Worm (Caenorhabditis elegans) whole organism, L2 larva: ENCODE results near the gene mix-1.

Experiments used
- C34F6.9 ChIP-seq: fragments of 150-350 bp; optimal IDR thresholded peaks from 2 replicates; lab custom pipeline; 2014; ENCODE audit warnings: missing biosample characterization, missing genetic modification characterization
- R02D3.7 ChIP-seq: fragments of 150-350 bp; optimal IDR thresholded peaks from 2 replicates; lab custom pipeline; 2014; ENCODE audit warnings: missing biosample characterization, missing genetic modification characterization
- Y55F3AM.14 ChIP-seq: fragments of 200-800 bp; sonication (Bioruptor generic); optimal IDR thresholded peaks from 2 replicates; lab custom pipeline; 2018; ENCODE audit warnings: mild to moderate bottlenecking, missing genetic modification characterization, missing compliant biosample characterization
- ZK546.5 ChIP-seq: sonication (generic microtip); optimal IDR thresholded peaks from 2 replicates; lab custom pipeline; 2017; ENCODE audit warnings: missing biosample characterization, missing genetic modification characterization
- aly-2 ChIP-seq: fragments of 150-350 bp; optimal IDR thresholded peaks from 2 replicates; lab custom pipeline; 2014; ENCODE audit warnings: missing biosample characterization, missing genetic modification characterization
- ama-1 ChIP-seq: fragments of 150-350 bp; optimal IDR thresholded peaks from 2 replicates; lab custom pipeline; 2018; ENCODE audit warnings: inconsistent platforms
- blmp-1 ChIP-seq: sonication (generic microtip); optimal IDR thresholded peaks from 2 replicates; lab custom pipeline; 2017; ENCODE audit warnings: missing genetic modification characterization, mild to moderate bottlenecking, missing compliant biosample characterization, antibody characterized with exemption, moderate library complexity; ENCODE audit not compliant: insufficient read depth
- ceh-16 ChIP-seq: fragments of 150-350 bp; optimal IDR thresholded peaks from 2 replicates; lab custom pipeline; 2014; ENCODE audit warnings: missing biosample characterization, missing genetic modification characterization
- ceh-82 ChIP-seq: fragments of 150-350 bp; optimal IDR thresholded peaks from 2 replicates; lab custom pipeline; 2014; ENCODE audit warnings: missing biosample characterization, missing genetic modification characterization
- crh-2 ChIP-seq: sonication (generic microtip); optimal IDR thresholded peaks from 2 replicates; lab custom pipeline; 2017; ENCODE audit warnings: missing biosample characterization, missing genetic modification characterization
- egl-27 ChIP-seq: sonication (generic microtip); optimal IDR thresholded peaks from 3 replicates; lab custom pipeline; 2017; ENCODE audit warnings: missing biosample characterization, missing genetic modification reagents, missing genetic modification characterization
- elt-1 ChIP-seq: fragments of 150-350 bp; optimal IDR thresholded peaks from 2 replicates; lab custom pipeline; 2014; ENCODE audit warnings: missing biosample characterization, missing genetic modification characterization
- elt-3 ChIP-seq: sonication (generic microtip); optimal IDR thresholded peaks from 2 replicates; lab custom pipeline; 2017; ENCODE audit warnings: missing biosample characterization, missing genetic modification characterization
- fos-1 ChIP-seq: fragments of 150-350 bp; optimal IDR thresholded peaks from 2 replicates; lab custom pipeline; 2014; ENCODE audit warnings: missing biosample characterization, missing genetic modification characterization
- lsy-2 ChIP-seq, 2 experiments: fragments of 150-350 bp in 1 of 2; sonication (generic microtip) in 1 of 2; optimal IDR thresholded peaks; 2 replicates each; lab custom pipeline; 2014 to 2017; ENCODE audit warnings: missing biosample characterization in 2 of 2, missing genetic modification characterization in 2 of 2
- mab-5 ChIP-seq: fragments of 150-350 bp; optimal IDR thresholded peaks from 2 replicates; lab custom pipeline; 2014; ENCODE audit warnings: missing biosample characterization, missing genetic modification characterization
- mdl-1 ChIP-seq, 2 experiments: fragments of 150-350 bp in 1 of 2; sonication (generic microtip) in 1 of 2; optimal IDR thresholded peaks; 2 replicates each; lab custom pipeline; 2017; ENCODE audit warnings: missing biosample characterization in 2 of 2, missing genetic modification characterization in 2 of 2
- nhr-10 ChIP-seq: sonication (generic microtip); optimal IDR thresholded peaks from 2 replicates; lab custom pipeline; 2017; ENCODE audit warnings: missing biosample characterization, missing genetic modification characterization
- nhr-11 ChIP-seq: fragments of 150-350 bp; optimal IDR thresholded peaks from 2 replicates; lab custom pipeline; 2014; ENCODE audit warnings: missing biosample characterization, missing genetic modification characterization
- nhr-12 ChIP-seq: fragments of 150-350 bp; optimal IDR thresholded peaks from 2 replicates; lab custom pipeline; 2014; ENCODE audit warnings: missing biosample characterization, missing genetic modification characterization
- nhr-21 ChIP-seq: fragments of 150-350 bp; optimal IDR thresholded peaks from 2 replicates; lab custom pipeline; 2014; ENCODE audit warnings: missing biosample characterization, missing genetic modification characterization
- nhr-25 ChIP-seq: fragments of 150-350 bp; sonication (generic microtip); optimal IDR thresholded peaks from 3 replicates; lab custom pipeline; 2014; ENCODE audit warnings: missing biosample characterization, missing genetic modification characterization
- nhr-6 ChIP-seq: fragments of 150-350 bp; optimal IDR thresholded peaks from 2 replicates; lab custom pipeline; 2014; ENCODE audit warnings: missing biosample characterization, missing genetic modification characterization
- peb-1 ChIP-seq: fragments of 150-350 bp; optimal IDR thresholded peaks from 2 replicates; lab custom pipeline; 2014; ENCODE audit warnings: missing biosample characterization, missing genetic modification characterization
- sem-4 ChIP-seq: fragments of 150-350 bp; optimal IDR thresholded peaks from 2 replicates; lab custom pipeline; 2014; ENCODE audit warnings: missing biosample characterization, missing genetic modification reagents, missing genetic modification characterization
- sma-3 ChIP-seq: sonication (generic microtip); optimal IDR thresholded peaks from 2 replicates; lab custom pipeline; 2016; ENCODE audit warnings: missing genetic modification reagents, missing genetic modification characterization, missing compliant biosample characterization
- sma-9 ChIP-seq, 2 experiments: fragments of 150-350 bp in 1 of 2; sonication (generic microtip) in 1 of 2; optimal IDR thresholded peaks; 2 replicates each; lab custom pipeline; 2014 to 2016; ENCODE audit warnings: missing genetic modification characterization in 2 of 2, mild to moderate bottlenecking in 1 of 2, missing biosample characterization in 1 of 2, missing compliant biosample characterization in 1 of 2, missing genetic modification reagents in 1 of 2, moderate library complexity in 1 of 2
- snpc-4 ChIP-seq: fragments of 150-350 bp; optimal IDR thresholded peaks from 2 replicates; lab custom pipeline; 2014; ENCODE audit warnings: missing biosample characterization, missing genetic modification characterization
- unc-39 ChIP-seq: fragments of 150-350 bp; optimal IDR thresholded peaks from 2 replicates; lab custom pipeline; 2014; ENCODE audit warnings: missing biosample characterization, missing genetic modification characterization
- unc-55 ChIP-seq: fragments of 150-350 bp; sonication (generic microtip); optimal IDR thresholded peaks from 3 replicates; lab custom pipeline; 2014; ENCODE audit warnings: missing biosample characterization, missing genetic modification reagents, missing genetic modification characterization
- unc-62 ChIP-seq: fragments of 150-350 bp; optimal IDR thresholded peaks from 2 replicates; lab custom pipeline; 2014; ENCODE audit warnings: missing biosample characterization, missing genetic modification reagents, missing genetic modification characterization
- zag-1 ChIP-seq: fragments of 150-350 bp; optimal IDR thresholded peaks from 2 replicates; lab custom pipeline; 2014; ENCODE audit warnings: missing biosample characterization, missing genetic modification characterization
- ztf-1 ChIP-seq: fragments of 200-800 bp; sonication (Bioruptor generic); conservative IDR thresholded peaks from 2 replicates; pipeline ENCODE4 v1.3.6; 2022; ENCODE audit warnings: missing genetic modification characterization, missing compliant biosample characterization
- ztf-11 ChIP-seq: sonication (generic microtip); optimal IDR thresholded peaks from 2 replicates; lab custom pipeline; 2017; ENCODE audit warnings: missing biosample characterization, missing genetic modification characterization

mix-1 gene

ce11 chrII:10873631-10874030, 49.6 kb downstream of the mix-1 start, which contains the start of gene orc-2:
Gene orc-2, plus strand, starts transcription at chrII:10873931.
- no peak for TF ChIP-seq snpc-4 (tag; lab: Kevin White, UChicago)
- no peak for TF ChIP-seq ceh-16 (tag; lab: Kevin White, UChicago)
- no peak for TF ChIP-seq nhr-25
- TF ChIP-seq blmp-1 (tag; lab: Kevin White, UChicago), result no peak
- no peak for TF ChIP-seq ztf-11
- no peak for TF ChIP-seq sma-9 (GFP tag; optimal IDR thresholded peaks at IDR 0.05; lab: Kevin White, UChicago)
- no peak for TF ChIP-seq sma-9 (tag; optimal IDR thresholded peaks at IDR 0.05; lab: Kevin White, UChicago)
- no peak for TF ChIP-seq ZK546.5 (tag; lab: Kevin White, UChicago)
- no peak for TF ChIP-seq ceh-82 (tag; lab: Kevin White, UChicago)
- no peak for TF ChIP-seq mdl-1 (tag; optimal IDR thresholded peaks at IDR 0.05; lab: Kevin White, UChicago)
- no peak for TF ChIP-seq nhr-6 (tag; lab: Kevin White, UChicago)
- no peak for TF ChIP-seq unc-55 (GFP tag; lab: Kevin White, UChicago)

ce11 chrII:10880625-10881024, 56.6 kb downstream of the mix-1 start, which contains the start of gene lurp-1:
Gene lurp-1, plus strand, starts transcription at chrII:10880925.
- TF ChIP-seq mdl-1 (tag; optimal IDR thresholded peaks at IDR 0.05; lab: Kevin White, UChicago) (no peak), elt-1 (tag; lab: Kevin White, UChicago) (no peak), sem-4 (tag; lab: Kevin White, UChicago) (no peak), C34F6.9 (tag; lab: Kevin White, UChicago) (no peak), unc-62 (GFP tag; lab: Kevin White, UChicago) (no peak), fos-1 (tag; lab: Kevin White, UChicago) (no peak), Y55F3AM.14 (no peak), zag-1 (tag; lab: Kevin White, UChicago) (no peak), aly-2 (tag; lab: Kevin White, UChicago) (no peak), mab-5 (tag; lab: Kevin White, UChicago) (no peak), nhr-11 (tag; lab: Kevin White, UChicago) (no peak), ceh-16 (tag; lab: Kevin White, UChicago) (no peak), egl-27 (tag; lab: Kevin White, UChicago) (no peak), blmp-1 (tag; lab: Kevin White, UChicago) (no peak), nhr-25 (no peak), nhr-10 (tag; lab: Kevin White, UChicago) (no peak), nhr-12 (no peak)

- TF ChIP-seq C34F6.9 (tag; lab: Kevin White, UChicago) (no peak), ztf-1 (GFP tag; lab: Robert Waterston, UW) (no peak), nhr-21 (tag; lab: Kevin White, UChicago) (no peak), elt-3 (tag; lab: Kevin White, UChicago) (no peak), mab-5 (tag; lab: Kevin White, UChicago) (no peak), nhr-11 (tag; lab: Kevin White, UChicago) (no peak), ama-1 (lab: Kevin White, UChicago) (no peak), crh-2 (tag; lab: Kevin White, UChicago) (no peak), peb-1 (tag; lab: Kevin White, UChicago) (no peak), sma-3 (GFP tag; lab: Kevin White, UChicago) (no peak), ceh-16 (tag; lab: Kevin White, UChicago) (no peak), R02D3.7 (tag; lab: Kevin White, UChicago) (no peak), nhr-6 (tag; lab: Kevin White, UChicago) (no peak), Y55F3AM.14 (no peak), unc-39 (tag; lab: Kevin White, UChicago) (no peak)
Observed at ce11 chrII:10884396-10884795, 60.4 kb downstream of the mix-1 start, which contains the start of gene egg-3. Gene egg-3, minus strand, starts transcription at chrII:10884441.

- no peak for TF ChIP-seq lsy-2 (tag; optimal IDR thresholded peaks at IDR 0.05; lab: Kevin White, UChicago)
Observed at ce11 chrII:10885250-10885649, 61.2 kb downstream of the mix-1 start.
